Worm (Caenorhabditis elegans) whole organism, L3 larva: ENCODE results near the gene T24F1.7.

ENCODE experiments used
- R02D3.7 ChIP-seq: fragments of 150-350 bp; optimal IDR thresholded peaks from 2 replicates; lab custom pipeline; 2014; ENCODE audit warnings: missing biosample characterization, missing genetic modification characterization
- ZK546.5 ChIP-seq: sonication (generic microtip); optimal IDR thresholded peaks from 2 replicates; lab custom pipeline; 2017; ENCODE audit warnings: missing biosample characterization, missing genetic modification characterization
- aly-2 ChIP-seq: fragments of 150-350 bp; optimal IDR thresholded peaks from 2 replicates; lab custom pipeline; 2014; ENCODE audit warnings: missing biosample characterization, missing genetic modification characterization
- ama-1 ChIP-seq: fragments of 150-350 bp; optimal IDR thresholded peaks from 2 replicates; lab custom pipeline; 2018
- ceh-16 ChIP-seq: sonication (generic microtip); optimal IDR thresholded peaks from 2 replicates; lab custom pipeline; 2017; ENCODE audit warnings: missing biosample characterization, missing genetic modification characterization
- ceh-82 ChIP-seq: fragments of 150-350 bp; optimal IDR thresholded peaks from 2 replicates; lab custom pipeline; 2014; ENCODE audit warnings: missing biosample characterization, missing genetic modification characterization
- ceh-9 ChIP-seq: sonication (generic microtip); optimal IDR thresholded peaks from 2 replicates; lab custom pipeline; 2018; ENCODE audit warnings: missing biosample characterization, missing genetic modification characterization
- daf-12 ChIP-seq: fragments of 150-350 bp; optimal IDR thresholded peaks from 2 replicates; lab custom pipeline; 2014; ENCODE audit warnings: missing biosample characterization, missing genetic modification reagents, missing genetic modification characterization
- egl-27 ChIP-seq: sonication (generic microtip); optimal IDR thresholded peaks from 4 replicates; lab custom pipeline; 2017; ENCODE audit warnings: missing biosample characterization, missing genetic modification reagents, missing genetic modification characterization
- egl-5 ChIP-seq: fragments of 150-350 bp; optimal IDR thresholded peaks from 2 replicates; lab custom pipeline; 2017; ENCODE audit warnings: missing biosample characterization, missing genetic modification reagents, missing genetic modification characterization, inconsistent platforms
- elt-1 ChIP-seq: fragments of 150-350 bp; optimal IDR thresholded peaks from 2 replicates; lab custom pipeline; 2014; ENCODE audit warnings: missing biosample characterization, missing genetic modification characterization
- elt-3 ChIP-seq, 3 experiments: fragments of 150-350 bp in 1 of 3; sonication (generic microtip) in 2 of 3; optimal IDR thresholded peaks; 2 replicates in 2 of 3; 4 replicates in 1 of 3; lab custom pipeline; 2014 to 2017; ENCODE audit warnings: missing biosample characterization in 3 of 3, missing genetic modification characterization in 3 of 3
- eor-1 ChIP-seq, 2 experiments: fragments of 150-350 bp; optimal IDR thresholded peaks; 2 replicates each; lab custom pipeline; 2014 to 2018; ENCODE audit warnings: missing biosample characterization in 2 of 2, missing genetic modification characterization in 2 of 2
- fkh-10 ChIP-seq: sonication (generic microtip); optimal IDR thresholded peaks from 2 replicates; lab custom pipeline; 2017; ENCODE audit warnings: missing biosample characterization, missing genetic modification reagents, missing genetic modification characterization
- hmg-11 ChIP-seq: sonication (generic microtip); optimal IDR thresholded peaks from 2 replicates; lab custom pipeline; 2016; ENCODE audit warnings: missing genetic modification characterization, missing compliant biosample characterization
- jun-1 ChIP-seq: fragments of 150-350 bp; optimal IDR thresholded peaks from 2 replicates; lab custom pipeline; 2014; ENCODE audit warnings: missing biosample characterization, missing genetic modification reagents, missing genetic modification characterization
- lin-15B ChIP-seq: fragments of 150-350 bp; optimal IDR thresholded peaks from 2 replicates; lab custom pipeline; 2014; ENCODE audit warnings: missing biosample characterization, missing genetic modification characterization
- lin-39 ChIP-seq: fragments of 150-350 bp; optimal IDR thresholded peaks from 2 replicates; lab custom pipeline; 2018; ENCODE audit warnings: missing biosample characterization, missing genetic modification reagents, missing genetic modification characterization
- lsy-12 ChIP-seq: sonication (generic microtip); optimal IDR thresholded peaks from 2 replicates; lab custom pipeline; 2016; ENCODE audit warnings: mild to moderate bottlenecking, missing genetic modification characterization, missing compliant biosample characterization
- mdl-1 ChIP-seq: fragments of 150-350 bp; optimal IDR thresholded peaks from 2 replicates; lab custom pipeline; 2014; ENCODE audit warnings: missing biosample characterization, missing genetic modification characterization
- nfya-1 ChIP-seq: sonication (generic microtip); optimal IDR thresholded peaks from 2 replicates; lab custom pipeline; 2017; ENCODE audit warnings: missing genetic modification characterization, mild to moderate bottlenecking, missing compliant biosample characterization, antibody characterized with exemption, moderate library complexity; ENCODE audit not compliant: insufficient read depth
- nhr-12 ChIP-seq: fragments of 150-350 bp; optimal IDR thresholded peaks from 2 replicates; lab custom pipeline; 2014; ENCODE audit warnings: missing biosample characterization, missing genetic modification characterization
- nhr-23 ChIP-seq: fragments of 150-350 bp; optimal IDR thresholded peaks from 2 replicates; lab custom pipeline; 2014; ENCODE audit warnings: missing biosample characterization, missing genetic modification reagents, missing genetic modification characterization
- nhr-43 ChIP-seq: sonication (generic microtip); optimal IDR thresholded peaks from 2 replicates; lab custom pipeline; 2016; ENCODE audit warnings: mild to moderate bottlenecking, missing genetic modification characterization, missing compliant biosample characterization; ENCODE audit not compliant: poor library complexity, severe bottlenecking
- nhr-67 ChIP-seq: fragments of 150-350 bp; optimal IDR thresholded peaks from 2 replicates; lab custom pipeline; 2014; ENCODE audit warnings: missing biosample characterization, missing genetic modification characterization
- nhr-77 ChIP-seq: fragments of 150-350 bp; optimal IDR thresholded peaks from 2 replicates; lab custom pipeline; 2014; ENCODE audit warnings: missing biosample characterization, missing genetic modification characterization
- pha-4 ChIP-seq: fragments of 150-350 bp; optimal IDR thresholded peaks from 2 replicates; lab custom pipeline; 2014; ENCODE audit warnings: missing biosample characterization, missing genetic modification reagents, missing genetic modification characterization
- pqm-1 ChIP-seq: fragments of 150-350 bp; optimal IDR thresholded peaks from 2 replicates; lab custom pipeline; 2017; ENCODE audit warnings: missing biosample characterization, missing genetic modification characterization, inconsistent platforms
- sea-2 ChIP-seq: fragments of 150-350 bp; sonication (generic microtip); optimal IDR thresholded peaks from 4 replicates; lab custom pipeline; 2014; ENCODE audit warnings: missing biosample characterization, missing genetic modification reagents, missing genetic modification characterization
- skn-1 ChIP-seq: fragments of 150-350 bp; optimal IDR thresholded peaks from 2 replicates; lab custom pipeline; 2014; ENCODE audit warnings: missing biosample characterization, missing genetic modification characterization
- snpc-4 ChIP-seq: fragments of 150-350 bp; optimal IDR thresholded peaks from 2 replicates; lab custom pipeline; 2014; ENCODE audit warnings: missing biosample characterization, missing genetic modification characterization
- tbx-2 ChIP-seq: sonication (generic microtip); optimal IDR thresholded peaks from 2 replicates; lab custom pipeline; 2016; ENCODE audit warnings: mild to moderate bottlenecking, missing genetic modification characterization, missing compliant biosample characterization
- unc-62 ChIP-seq: fragments of 150-350 bp; sonication (generic microtip); optimal IDR thresholded peaks from 4 replicates; lab custom pipeline; 2014; ENCODE audit warnings: missing biosample characterization, missing genetic modification reagents, missing genetic modification characterization

T24F1.7 gene

DNA sequence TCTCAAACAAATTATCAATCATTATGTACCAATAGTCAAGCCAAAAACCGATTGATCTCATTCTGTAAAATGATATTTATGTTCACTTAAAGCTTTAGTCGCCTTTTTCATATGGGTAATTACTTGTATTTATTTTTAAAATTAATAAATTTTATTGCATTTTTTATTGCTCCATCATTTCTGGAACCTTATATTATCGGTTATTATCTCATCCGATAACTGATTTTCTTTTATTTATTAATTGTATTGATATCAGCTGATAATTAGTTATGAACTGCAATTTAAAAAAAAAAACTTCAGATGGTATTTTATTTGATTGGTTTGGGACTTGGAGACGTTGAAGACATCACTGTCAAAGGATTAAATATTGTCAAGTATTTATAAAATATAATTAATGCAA, 37.6 kb downstream of the T24F1.7 start, which contains the start of gene dph-5:
Gene dph-5 (plus strand): TSS at position 301 of the 400 bp plus-strand sequence.
- TF ChIP-seq aly-2 (tag; lab: Kevin White, UChicago) = no peak
- TF ChIP-seq unc-62 (GFP tag; lab: Kevin White, UChicago) = no peak
- no peak for TF ChIP-seq daf-12
- no peak for TF ChIP-seq snpc-4
- TF ChIP-seq egl-27 (tag; lab: Kevin White, UChicago) = no peak
- TF ChIP-seq R02D3.7 (tag; lab: Kevin White, UChicago) = no peak
- TF ChIP-seq nhr-23 (tag; lab: Kevin White, UChicago) = no peak
- TF ChIP-seq nhr-77 (tag; lab: Kevin White, UChicago) = no peak
- TF ChIP-seq nhr-43 (tag; lab: Kevin White, UChicago) = no peak
- TF ChIP-seq pha-4 (tag; lab: Kevin White, UChicago) = no peak
- no peak for TF ChIP-seq lin-15B (tag; lab: Kevin White, UChicago)
- TF ChIP-seq lsy-12 = no peak
- no peak for TF ChIP-seq nhr-67 (tag; lab: Kevin White, UChicago)
- no peak for TF ChIP-seq pqm-1 (tag; lab: Kevin White, UChicago)
- TF ChIP-seq elt-3 (tag; optimal IDR thresholded peaks at IDR 0.05; lab: Kevin White, UChicago) = no peak
- no peak for TF ChIP-seq sea-2
- no peak for TF ChIP-seq hmg-11 (tag; lab: Kevin White, UChicago)
- no peak for TF ChIP-seq jun-1 (tag; lab: Kevin White, UChicago)

- TF ChIP-seq lin-15B (tag; lab: Kevin White, UChicago) = no peak
- TF ChIP-seq ZK546.5 (tag; lab: Kevin White, UChicago) = no peak
- TF ChIP-seq jun-1 (tag; lab: Kevin White, UChicago) = no peak
- TF ChIP-seq ceh-16 (tag; lab: Kevin White, UChicago) = no peak
- no peak for TF ChIP-seq lsy-12
- TF ChIP-seq fkh-10 (GFP tag; lab: Kevin White, UChicago) = no peak
- no peak for TF ChIP-seq lin-39 (tag; lab: Kevin White, UChicago)
- no peak for TF ChIP-seq pha-4 (tag; lab: Kevin White, UChicago)
- no peak for TF ChIP-seq ceh-82 (tag; lab: Kevin White, UChicago)
- TF ChIP-seq ceh-9 = no peak
- no peak for TF ChIP-seq pqm-1 (tag; lab: Kevin White, UChicago)
- no peak for TF ChIP-seq nhr-67 (tag; lab: Kevin White, UChicago)
- no peak for TF ChIP-seq snpc-4
- no peak for TF ChIP-seq ama-1 (lab: Kevin White, UChicago)
- no peak for TF ChIP-seq sea-2
- TF ChIP-seq, all 47 proteins: peak for 0
Observed at ce11 chrII:11351599-11351998, 39.3 kb downstream of the T24F1.7 start, which contains the start of gene clh-2. Gene clh-2 (plus strand): TSS chrII:11351899.

DNA sequence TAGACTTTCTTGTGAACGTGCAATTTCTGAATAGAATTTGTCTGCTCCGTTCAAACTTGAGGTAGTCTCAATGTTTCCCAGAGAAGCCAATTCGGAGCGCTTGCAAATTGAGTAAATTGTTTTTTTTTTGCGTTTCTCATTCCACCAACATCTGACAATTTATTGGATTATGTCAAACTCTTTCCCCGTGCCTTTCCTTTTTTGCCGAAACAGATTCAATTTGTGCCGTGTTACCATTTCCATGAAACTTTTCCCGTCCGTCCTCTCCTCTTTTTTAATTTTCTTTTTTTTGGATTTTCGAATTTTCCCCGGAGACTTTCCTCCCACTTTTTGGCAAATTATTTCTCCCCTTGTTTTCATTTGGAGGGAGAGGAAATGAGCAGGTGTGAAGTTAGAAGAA, 41.1 kb downstream of the T24F1.7 start:
- TF ChIP-seq hmg-11 (tag; lab: Kevin White, UChicago) (no peak), ceh-16 (tag; lab: Kevin White, UChicago) (no peak), lsy-12 (no peak), nhr-12 (tag; lab: Kevin White, UChicago) (no peak), R02D3.7 (tag; lab: Kevin White, UChicago) (no peak), aly-2 (tag; lab: Kevin White, UChicago) (no peak), daf-12 (no peak), egl-5 (no peak), lin-15B (tag; lab: Kevin White, UChicago) (no peak), tbx-2 (tag; lab: Kevin White, UChicago) (no peak), ama-1 (lab: Kevin White, UChicago) (no peak), nfya-1 (tag; lab: Kevin White, UChicago) (no peak), nhr-23 (tag; lab: Kevin White, UChicago) (no peak), elt-1 (tag; lab: Kevin White, UChicago) (no peak), mdl-1 (tag; lab: Kevin White, UChicago) (no peak), pqm-1 (tag; lab: Kevin White, UChicago) (no peak), eor-1 (tag; optimal IDR thresholded peaks at IDR 0.05; lab: Kevin White, UChicago) (no peak)

DNA sequence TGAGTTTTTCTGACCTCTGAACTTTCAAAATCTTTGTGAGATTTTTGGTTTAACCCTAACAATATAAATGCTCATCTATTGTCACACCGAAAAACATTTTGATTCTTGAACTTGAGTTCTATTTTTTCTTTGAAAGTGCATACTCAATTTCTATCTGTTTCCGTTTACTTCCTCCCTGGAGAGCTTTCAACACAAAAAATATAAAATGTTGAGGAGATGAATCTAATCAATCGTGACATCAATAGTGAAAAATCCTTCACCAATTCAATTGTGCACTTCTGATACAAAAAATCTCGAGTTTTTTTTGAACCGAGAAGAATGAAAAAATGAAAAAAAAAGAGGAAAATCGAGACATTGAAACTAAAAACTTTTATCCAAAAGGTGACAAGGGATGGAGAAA, 49.4 kb downstream of the T24F1.7 start:
- TF ChIP-seq lsy-12 (no peak), fkh-10 (GFP tag; lab: Kevin White, UChicago) (peak; percentile 95), skn-1 (no peak)
